Fruit fly (Drosophila melanogaster) whole organism, embryonic: Measurements from ENCODE around the gene cmb.

Experiments
- CG10431 ChIP-seq: fragments of 200-800 bp; sonication (Bioruptor generic); optimal IDR thresholded peaks from 3 replicates; lab custom pipeline; 2018; ENCODE audit warnings: missing biosample characterization, mild to moderate bottlenecking, missing genetic modification characterization
- CG10543 ChIP-seq: fragments of 200-800 bp; sonication (Bioruptor generic); optimal IDR thresholded peaks from 3 replicates; lab custom pipeline; 2017; ENCODE audit warnings: missing biosample characterization, mild to moderate bottlenecking, missing genetic modification characterization, moderate library complexity
- CG10654 ChIP-seq: fragments of 200-800 bp; sonication (Bioruptor generic); optimal IDR thresholded peaks from 2 replicates; lab custom pipeline; 2016; ENCODE audit warnings: missing biosample characterization, missing genetic modification characterization
- CG12769 ChIP-seq: fragments of 200-800 bp; sonication (Bioruptor generic); optimal IDR thresholded peaks from 2 replicates; lab custom pipeline; 2019; ENCODE audit warnings: missing biosample characterization, mild to moderate bottlenecking, missing genetic modification characterization, moderate library complexity
- CG14441 ChIP-seq: fragments of 200-800 bp; sonication (Bioruptor generic); IDR thresholded peaks from 2 replicates; pipeline ENCODE4 v1.3.6; 2022; ENCODE audit warnings: missing biosample characterization, missing genetic modification characterization
- CG15696 ChIP-seq: fragments of 200-800 bp; sonication (Bioruptor generic); optimal IDR thresholded peaks from 2 replicates; lab custom pipeline; 2019; ENCODE audit warnings: missing biosample characterization, mild to moderate bottlenecking, missing genetic modification characterization, moderate library complexity
- CG16779 ChIP-seq: fragments of 200-800 bp; sonication (Bioruptor generic); IDR thresholded peaks from 2 replicates; pipeline ENCODE4 v1.3.6; 2022; ENCODE audit warnings: missing biosample characterization, missing genetic modification characterization
- CG16815 ChIP-seq: fragments of 200-800 bp; sonication (Bioruptor generic); optimal IDR thresholded peaks from 3 replicates; lab custom pipeline; 2017; ENCODE audit warnings: missing biosample characterization, mild to moderate bottlenecking, missing genetic modification characterization
- CG2875 ChIP-seq: fragments of 200-800 bp; sonication (Bioruptor generic); optimal IDR thresholded peaks from 2 replicates; lab custom pipeline; 2017; ENCODE audit warnings: missing biosample characterization, mild to moderate bottlenecking, missing genetic modification characterization, missing genetic modification reagents
- CG2889 ChIP-seq: fragments of 200-800 bp; sonication (Bioruptor generic); IDR thresholded peaks from 3 replicates; pipeline ENCODE4 v1.3.6; 2022; ENCODE audit warnings: missing biosample characterization, missing genetic modification characterization
- CG4617 ChIP-seq: fragments of 200-800 bp; sonication (Bioruptor generic); optimal IDR thresholded peaks from 3 replicates; lab custom pipeline; 2016; ENCODE audit warnings: missing biosample characterization, missing genetic modification characterization, borderline replicate concordance
- CG6175 ChIP-seq: fragments of 200-800 bp; sonication (Bioruptor generic); IDR thresholded peaks from 3 replicates; pipeline ENCODE4 v1.3.6; 2022; ENCODE audit warnings: missing biosample characterization, missing genetic modification characterization
- CG6683 ChIP-seq: fragments of 200-800 bp; sonication (Bioruptor generic); optimal IDR thresholded peaks from 2 replicates; lab custom pipeline; 2017; ENCODE audit warnings: missing biosample characterization, mild to moderate bottlenecking, missing genetic modification characterization, missing genetic modification reagents
- CG8359 ChIP-seq: fragments of 200-800 bp; sonication (Bioruptor generic); optimal IDR thresholded peaks from 2 replicates; lab custom pipeline; 2017; ENCODE audit warnings: missing biosample characterization, mild to moderate bottlenecking, missing genetic modification characterization, borderline replicate concordance
- CG9215 ChIP-seq: fragments of 200-800 bp; sonication (Bioruptor generic); IDR thresholded peaks from 2 replicates; pipeline ENCODE4 v1.3.6; 2022; ENCODE audit warnings: missing biosample characterization, missing genetic modification characterization
- CG9876 ChIP-seq: fragments of 200-800 bp; sonication (Bioruptor generic); optimal IDR thresholded peaks from 2 replicates; lab custom pipeline; 2016; ENCODE audit warnings: missing biosample characterization, missing genetic modification characterization
- CG9932 ChIP-seq: fragments of 200-800 bp; sonication (Bioruptor generic); IDR thresholded peaks from 2 replicates; pipeline ENCODE4 v1.3.6; 2022; ENCODE audit warnings: missing biosample characterization, missing genetic modification characterization
- CTCF ChIP-seq: fragments of 200-800 bp; sonication (Bioruptor generic); optimal IDR thresholded peaks from 2 replicates; lab custom pipeline; 2017; ENCODE audit warnings: missing biosample characterization, mild to moderate bottlenecking, missing genetic modification characterization, moderate library complexity
- D19A ChIP-seq: fragments of 200-800 bp; optimal IDR thresholded peaks from 3 replicates; lab custom pipeline; 2019; ENCODE audit warnings: missing biosample characterization, mild to moderate bottlenecking, missing genetic modification characterization, moderate library complexity
- Deaf1 ChIP-seq: fragments of 200-800 bp; optimal IDR thresholded peaks from 3 replicates; lab custom pipeline; 2019; ENCODE audit warnings: missing biosample characterization, mild to moderate bottlenecking, missing genetic modification characterization, moderate library complexity
- Drgx ChIP-seq: fragments of 200-800 bp; sonication (Bioruptor generic); IDR thresholded peaks from 2 replicates; pipeline ENCODE4 v1.3.6; 2022; ENCODE audit warnings: missing biosample characterization, missing genetic modification characterization
- ERR ChIP-seq: fragments of 200-800 bp; sonication (Bioruptor generic); optimal IDR thresholded peaks from 2 replicates; lab custom pipeline; 2016; ENCODE audit warnings: missing biosample characterization, missing genetic modification characterization
- Elba2 ChIP-seq: fragments of 200-800 bp; sonication (Bioruptor generic); optimal IDR thresholded peaks from 3 replicates; lab custom pipeline; 2016; ENCODE audit warnings: missing biosample characterization, missing genetic modification characterization
- Gug ChIP-seq: fragments of 200-800 bp; sonication (Bioruptor generic); IDR thresholded peaks from 4 replicates; pipeline ENCODE4 v1.3.6; 2022; ENCODE audit warnings: missing biosample characterization, missing genetic modification characterization
- H2.0 ChIP-seq: fragments of 200-800 bp; sonication (Bioruptor generic); IDR thresholded peaks from 2 replicates; pipeline ENCODE4 v1.3.6; 2022; ENCODE audit warnings: missing biosample characterization, missing genetic modification characterization
- HLH3B ChIP-seq: fragments of 200-800 bp; sonication (Bioruptor generic); IDR thresholded peaks from 2 replicates; pipeline ENCODE4 v1.3.6; 2022; ENCODE audit warnings: missing biosample characterization, missing genetic modification characterization
- HmgD ChIP-seq: fragments of 200-800 bp; sonication (Bioruptor generic); optimal IDR thresholded peaks from 3 replicates; lab custom pipeline; 2016; ENCODE audit warnings: missing biosample characterization, missing genetic modification characterization
- MBD-R2 ChIP-seq: fragments of 200-800 bp; sonication (Bioruptor generic); IDR thresholded peaks from 2 replicates; pipeline ENCODE4 v1.3.6; 2022; ENCODE audit warnings: missing biosample characterization, missing genetic modification characterization
- Med ChIP-seq: fragments of 200-800 bp; sonication (Bioruptor generic); peaks from one replicate; lab custom pipeline; 2016; ENCODE audit warnings: missing biosample characterization, missing genetic modification characterization, mild to moderate bottlenecking, inconsistent platforms, moderate library complexity
- Oli ChIP-seq: fragments of 200-800 bp; sonication (Bioruptor generic); optimal IDR thresholded peaks from 2 replicates; lab custom pipeline; 2018; ENCODE audit warnings: missing biosample characterization, mild to moderate bottlenecking, missing genetic modification characterization, moderate library complexity
- TFAM ChIP-seq: fragments of 200-800 bp; sonication (Bioruptor generic); optimal IDR thresholded peaks from 2 replicates; lab custom pipeline; 2017; ENCODE audit warnings: missing biosample characterization, missing genetic modification characterization, inconsistent platforms
- al ChIP-seq: fragments of 200-800 bp; sonication (Bioruptor generic); IDR thresholded peaks from 2 replicates; pipeline ENCODE4 v1.3.6; 2022; ENCODE audit warnings: missing biosample characterization, missing genetic modification characterization
- chif ChIP-seq, 2 experiments: fragments of 200-800 bp; sonication (Bioruptor generic); optimal IDR thresholded peaks; 3 replicates each; lab custom pipeline; 2016; ENCODE audit warnings: missing biosample characterization in 2 of 2, missing genetic modification characterization in 2 of 2
- chm ChIP-seq: fragments of 200-800 bp; sonication (Bioruptor generic); IDR thresholded peaks from 2 replicates; pipeline ENCODE4 v1.3.6; 2022; ENCODE audit warnings: missing biosample characterization, missing genetic modification characterization
- fru ChIP-seq: fragments of >200 bp; optimal IDR thresholded peaks from 2 replicates; lab custom pipeline; 2017
- fu2 ChIP-seq: fragments of 200-800 bp; sonication (Bioruptor generic); optimal IDR thresholded peaks from 2 replicates; lab custom pipeline; 2016; ENCODE audit warnings: missing biosample characterization, missing genetic modification characterization
- gt ChIP-seq: fragments of 200-800 bp; sonication (Bioruptor generic); IDR thresholded peaks from 2 replicates; pipeline ENCODE4 v1.3.6; 2022; ENCODE audit warnings: missing biosample characterization, missing genetic modification characterization
- jumu ChIP-seq: fragments of 200-800 bp; sonication (Bioruptor generic); optimal IDR thresholded peaks from 3 replicates; lab custom pipeline; 2016; ENCODE audit warnings: missing biosample characterization, missing genetic modification characterization
- ken ChIP-seq: fragments of 200-800 bp; sonication (Bioruptor generic); IDR thresholded peaks from 3 replicates; pipeline ENCODE4 v1.3.6; 2022; ENCODE audit warnings: missing biosample characterization, missing genetic modification characterization
- lbe ChIP-seq: fragments of 200-800 bp; sonication (Bioruptor generic); optimal IDR thresholded peaks from 2 replicates; lab custom pipeline; 2016; ENCODE audit warnings: missing biosample characterization, mild to moderate bottlenecking, missing genetic modification characterization
- oc ChIP-seq: fragments of 200-800 bp; sonication (Bioruptor generic); optimal IDR thresholded peaks from 2 replicates; lab custom pipeline; 2018; ENCODE audit warnings: missing biosample characterization, mild to moderate bottlenecking, missing genetic modification characterization, moderate library complexity
- phol ChIP-seq: fragments of 200-800 bp; sonication (Bioruptor generic); optimal IDR thresholded peaks from 3 replicates; lab custom pipeline; 2018; ENCODE audit warnings: missing biosample characterization, mild to moderate bottlenecking, missing genetic modification characterization, moderate library complexity
- pros ChIP-seq: fragments of 200-800 bp; sonication (Bioruptor generic); optimal IDR thresholded peaks from 3 replicates; lab custom pipeline; 2019; ENCODE audit warnings: missing biosample characterization, mild to moderate bottlenecking, missing genetic modification characterization, moderate library complexity
- rib ChIP-seq: fragments of 200-800 bp; sonication (Bioruptor generic); IDR thresholded peaks from 2 replicates; pipeline ENCODE4 v1.3.6; 2022; ENCODE audit warnings: missing biosample characterization, missing genetic modification characterization
- run ChIP-seq: fragments of 200-800 bp; sonication (Bioruptor generic); optimal IDR thresholded peaks from 3 replicates; lab custom pipeline; 2018; ENCODE audit warnings: missing biosample characterization, mild to moderate bottlenecking, missing genetic modification characterization
- slp2 ChIP-seq: fragments of 200-800 bp; sonication (Bioruptor generic); optimal IDR thresholded peaks from 2 replicates; lab custom pipeline; 2016; ENCODE audit warnings: missing biosample characterization, missing genetic modification characterization
- stc ChIP-seq: fragments of 200-800 bp; sonication (Bioruptor generic); IDR thresholded peaks from 2 replicates; pipeline ENCODE4 v1.3.6; 2022; ENCODE audit warnings: missing biosample characterization, missing genetic modification characterization
- tgo ChIP-seq: fragments of 200-800 bp; sonication (Bioruptor generic); IDR thresholded peaks from 3 replicates; pipeline ENCODE4 v1.3.6; 2022; ENCODE audit warnings: missing biosample characterization, missing genetic modification characterization
- tin ChIP-seq: fragments of 200-800 bp; sonication (Bioruptor generic); optimal IDR thresholded peaks from 3 replicates; lab custom pipeline; 2016; ENCODE audit warnings: missing biosample characterization, missing genetic modification characterization
- trem ChIP-seq: fragments of 200-800 bp; optimal IDR thresholded peaks from 3 replicates; lab custom pipeline; 2019; ENCODE audit warnings: missing biosample characterization, mild to moderate bottlenecking, missing genetic modification characterization, moderate library complexity
- trh ChIP-seq: fragments of 200-800 bp; sonication (Bioruptor generic); optimal IDR thresholded peaks from 2 replicates; lab custom pipeline; 2016; ENCODE audit warnings: missing biosample characterization, missing genetic modification characterization

cmb gene

dm6 chr3L:13488129-13488876 is 45.9 kb downstream of the cmb start:
- TF ChIP-seq CG4617 (no peak), Gug (GFP tag; lab: Robert Waterston, UW) (no peak), ken (GFP tag; lab: Robert Waterston, UW) (0 out of 3 replicates have a peak, but pooled peaks have one; percentile 39), gt (GFP tag; lab: Robert Waterston, UW) (no peak), CG14441 (peak; percentile 29; the same call in 1 of the 2 replicates), Deaf1 (peak; percentile 55), CG16779 (GFP tag; lab: Robert Waterston, UW) (peak; percentile 33; the same call in 1 of the 2 replicates), tgo (GFP tag; lab: Robert Waterston, UW) (no peak), CG6175 (GFP tag; lab: Robert Waterston, UW) (peak; percentile 50; the same call in 1 of the 3 replicates), CG12769 (tag; lab: Kevin White, UChicago) (peak; percentile 86), al (GFP tag; lab: Robert Waterston, UW) (no peak), stc (GFP tag; lab: Robert Waterston, UW) (0 out of 2 replicates have a peak, but pooled peaks have one; percentile 13), ERR (GFP tag; lab: Kevin White, UChicago) (no peak), Med (peak; percentile 64), chm (0 out of 2 replicates have a peak, but pooled peaks have one; percentile 17), slp2 (no peak), oc (no peak), Elba2 (GFP tag; lab: Kevin White, UChicago) (no peak), Drgx (GFP tag; lab: Robert Waterston, UW) (no peak), CG9932 (no peak), CG8359 (GFP tag; lab: Kevin White, UChicago) (no peak), D19A (tag; lab: Kevin White, UChicago) (no peak), trh (GFP tag; lab: Kevin White, UChicago) (no peak), fru (no peak), Oli (tag; lab: Kevin White, UChicago) (no peak), CG2875 (GFP tag; lab: Kevin White, UChicago) (no peak), phol (tag; lab: Kevin White, UChicago) (peak; percentile 25), CG15696 (no peak), CG9215 (0 out of 2 replicates have a peak, but pooled peaks have one; percentile 10), trem (tag; lab: Kevin White, UChicago) (no peak), HLH3B (GFP tag; lab: Robert Waterston, UW) (peak; percentile 5; the same call in 1 of the 2 replicates), MBD-R2 (GFP tag; lab: Robert Waterston, UW) (no peak), CG10543 (GFP tag; lab: Kevin White, UChicago) (no peak), TFAM (no peak), CG10654 (GFP tag; lab: Kevin White, UChicago) (no peak), chif (GFP tag; optimal IDR thresholded peaks at IDR 0.05; lab: Kevin White, UChicago) (peak in 1 of 2 experiments; percentile 4), fu2 (GFP tag; lab: Kevin White, UChicago) (no peak), CG16815 (GFP tag; lab: Kevin White, UChicago) (no peak), HmgD (GFP tag; lab: Kevin White, UChicago) (no peak), pros (GFP tag; lab: Kevin White, UChicago) (no peak), jumu (GFP tag; lab: Kevin White, UChicago) (no peak), H2.0 (GFP tag; lab: Robert Waterston, UW) (0 out of 2 replicates have a peak, but pooled peaks have one; percentile 3), CTCF (GFP tag; lab: Kevin White, UChicago) (no peak), run (tag; lab: Kevin White, UChicago) (no peak), lbe (GFP tag; lab: Kevin White, UChicago) (no peak), CG9876 (GFP tag; lab: Kevin White, UChicago) (no peak), tin (GFP tag; lab: Kevin White, UChicago) (no peak), rib (GFP tag; lab: Robert Waterston, UW) (no peak), CG10431 (GFP tag; lab: Kevin White, UChicago) (no peak), CG6683 (no peak), CG2889 (GFP tag; lab: Robert Waterston, UW) (no peak)
